Worm (Caenorhabditis elegans) whole organism, L2 larva: ENCODE measurements around the gene T16G1.4.
A peak's percentile ranks its signal among the peaks of the same experiment; 100 is the strongest.

Experiments used
- C34F6.9 ChIP-seq: fragments of 150-350 bp; optimal IDR thresholded peaks from 2 replicates; lab custom pipeline; 2014; ENCODE audit warnings: missing biosample characterization, missing genetic modification characterization
- R02D3.7 ChIP-seq: fragments of 150-350 bp; optimal IDR thresholded peaks from 2 replicates; lab custom pipeline; 2014; ENCODE audit warnings: missing biosample characterization, missing genetic modification characterization
- ZK546.5 ChIP-seq: sonication (generic microtip); optimal IDR thresholded peaks from 2 replicates; lab custom pipeline; 2017; ENCODE audit warnings: missing biosample characterization, missing genetic modification characterization
- alr-1 ChIP-seq: fragments of 150-350 bp; optimal IDR thresholded peaks from 2 replicates; lab custom pipeline; 2014; ENCODE audit warnings: missing biosample characterization, missing genetic modification characterization
- blmp-1 ChIP-seq: sonication (generic microtip); optimal IDR thresholded peaks from 2 replicates; lab custom pipeline; 2017; ENCODE audit warnings: missing genetic modification characterization, mild to moderate bottlenecking, missing compliant biosample characterization, antibody characterized with exemption, moderate library complexity; ENCODE audit not compliant: insufficient read depth
- ceh-82 ChIP-seq: fragments of 150-350 bp; optimal IDR thresholded peaks from 2 replicates; lab custom pipeline; 2014; ENCODE audit warnings: missing biosample characterization, missing genetic modification characterization
- crh-2 ChIP-seq: sonication (generic microtip); optimal IDR thresholded peaks from 2 replicates; lab custom pipeline; 2017; ENCODE audit warnings: missing biosample characterization, missing genetic modification characterization
- elt-1 ChIP-seq: fragments of 150-350 bp; optimal IDR thresholded peaks from 2 replicates; lab custom pipeline; 2014; ENCODE audit warnings: missing biosample characterization, missing genetic modification characterization
- elt-3 ChIP-seq: sonication (generic microtip); optimal IDR thresholded peaks from 2 replicates; lab custom pipeline; 2017; ENCODE audit warnings: missing biosample characterization, missing genetic modification characterization
- fos-1 ChIP-seq: fragments of 150-350 bp; optimal IDR thresholded peaks from 2 replicates; lab custom pipeline; 2014; ENCODE audit warnings: missing biosample characterization, missing genetic modification characterization
- gmeb-1 ChIP-seq: fragments of 150-350 bp; optimal IDR thresholded peaks from 2 replicates; lab custom pipeline; 2014; ENCODE audit warnings: missing biosample characterization, missing genetic modification characterization
- lin-13 ChIP-seq: fragments of 150-350 bp; optimal IDR thresholded peaks from 2 replicates; lab custom pipeline; 2014; ENCODE audit warnings: missing biosample characterization, missing genetic modification reagents, missing genetic modification characterization
- lin-39 ChIP-seq: fragments of 150-350 bp; optimal IDR thresholded peaks from 2 replicates; lab custom pipeline; 2014; ENCODE audit warnings: missing biosample characterization, missing genetic modification reagents, missing genetic modification characterization
- lsy-2 ChIP-seq, 2 experiments: fragments of 150-350 bp in 1 of 2; sonication (generic microtip) in 1 of 2; optimal IDR thresholded peaks; 2 replicates each; lab custom pipeline; 2014 to 2017; ENCODE audit warnings: missing biosample characterization in 2 of 2, missing genetic modification characterization in 2 of 2
- mab-5 ChIP-seq: fragments of 150-350 bp; optimal IDR thresholded peaks from 2 replicates; lab custom pipeline; 2014; ENCODE audit warnings: missing biosample characterization, missing genetic modification characterization
- mbf-1 ChIP-seq: sonication (generic microtip); optimal IDR thresholded peaks from 2 replicates; lab custom pipeline; 2017; ENCODE audit warnings: missing biosample characterization, missing genetic modification characterization
- nhr-12 ChIP-seq: fragments of 150-350 bp; optimal IDR thresholded peaks from 2 replicates; lab custom pipeline; 2014; ENCODE audit warnings: missing biosample characterization, missing genetic modification characterization
- nhr-129 ChIP-seq: fragments of 150-350 bp; optimal IDR thresholded peaks from 2 replicates; lab custom pipeline; 2014; ENCODE audit warnings: missing biosample characterization, missing genetic modification characterization
- nhr-21 ChIP-seq: fragments of 150-350 bp; optimal IDR thresholded peaks from 2 replicates; lab custom pipeline; 2014; ENCODE audit warnings: missing biosample characterization, missing genetic modification characterization
- nhr-25 ChIP-seq: fragments of 150-350 bp; sonication (generic microtip); optimal IDR thresholded peaks from 3 replicates; lab custom pipeline; 2014; ENCODE audit warnings: missing biosample characterization, missing genetic modification characterization
- nhr-6 ChIP-seq: fragments of 150-350 bp; optimal IDR thresholded peaks from 2 replicates; lab custom pipeline; 2014; ENCODE audit warnings: missing biosample characterization, missing genetic modification characterization
- nhr-77 ChIP-seq: fragments of 150-350 bp; optimal IDR thresholded peaks from 2 replicates; lab custom pipeline; 2014; ENCODE audit warnings: missing biosample characterization, missing genetic modification characterization
- peb-1 ChIP-seq: fragments of 150-350 bp; optimal IDR thresholded peaks from 2 replicates; lab custom pipeline; 2014; ENCODE audit warnings: missing biosample characterization, missing genetic modification characterization
- sem-4 ChIP-seq: fragments of 150-350 bp; optimal IDR thresholded peaks from 2 replicates; lab custom pipeline; 2014; ENCODE audit warnings: missing biosample characterization, missing genetic modification reagents, missing genetic modification characterization
- skn-1 ChIP-seq: sonication (generic microtip); optimal IDR thresholded peaks from 2 replicates; lab custom pipeline; 2017; ENCODE audit warnings: missing biosample characterization, missing genetic modification characterization
- sma-3 ChIP-seq: sonication (generic microtip); optimal IDR thresholded peaks from 2 replicates; lab custom pipeline; 2016; ENCODE audit warnings: missing genetic modification reagents, missing genetic modification characterization, missing compliant biosample characterization
- sma-9 ChIP-seq, 2 experiments: fragments of 150-350 bp in 1 of 2; sonication (generic microtip) in 1 of 2; optimal IDR thresholded peaks; 2 replicates each; lab custom pipeline; 2014 to 2016; ENCODE audit warnings: missing genetic modification characterization in 2 of 2, mild to moderate bottlenecking in 1 of 2, missing biosample characterization in 1 of 2, missing compliant biosample characterization in 1 of 2, missing genetic modification reagents in 1 of 2, moderate library complexity in 1 of 2
- snpc-4 ChIP-seq: fragments of 150-350 bp; optimal IDR thresholded peaks from 2 replicates; lab custom pipeline; 2014; ENCODE audit warnings: missing biosample characterization, missing genetic modification characterization
- unc-39 ChIP-seq: fragments of 150-350 bp; optimal IDR thresholded peaks from 2 replicates; lab custom pipeline; 2014; ENCODE audit warnings: missing biosample characterization, missing genetic modification characterization
- unc-55 ChIP-seq: fragments of 150-350 bp; sonication (generic microtip); optimal IDR thresholded peaks from 3 replicates; lab custom pipeline; 2014; ENCODE audit warnings: missing biosample characterization, missing genetic modification reagents, missing genetic modification characterization
- unc-62 ChIP-seq: fragments of 150-350 bp; optimal IDR thresholded peaks from 2 replicates; lab custom pipeline; 2014; ENCODE audit warnings: missing biosample characterization, missing genetic modification reagents, missing genetic modification characterization
- ztf-1 ChIP-seq: fragments of 200-800 bp; sonication (Bioruptor generic); conservative IDR thresholded peaks from 2 replicates; pipeline ENCODE4 v1.3.6; 2022; ENCODE audit warnings: missing genetic modification characterization, missing compliant biosample characterization

The T16G1.4 gene

DNA sequence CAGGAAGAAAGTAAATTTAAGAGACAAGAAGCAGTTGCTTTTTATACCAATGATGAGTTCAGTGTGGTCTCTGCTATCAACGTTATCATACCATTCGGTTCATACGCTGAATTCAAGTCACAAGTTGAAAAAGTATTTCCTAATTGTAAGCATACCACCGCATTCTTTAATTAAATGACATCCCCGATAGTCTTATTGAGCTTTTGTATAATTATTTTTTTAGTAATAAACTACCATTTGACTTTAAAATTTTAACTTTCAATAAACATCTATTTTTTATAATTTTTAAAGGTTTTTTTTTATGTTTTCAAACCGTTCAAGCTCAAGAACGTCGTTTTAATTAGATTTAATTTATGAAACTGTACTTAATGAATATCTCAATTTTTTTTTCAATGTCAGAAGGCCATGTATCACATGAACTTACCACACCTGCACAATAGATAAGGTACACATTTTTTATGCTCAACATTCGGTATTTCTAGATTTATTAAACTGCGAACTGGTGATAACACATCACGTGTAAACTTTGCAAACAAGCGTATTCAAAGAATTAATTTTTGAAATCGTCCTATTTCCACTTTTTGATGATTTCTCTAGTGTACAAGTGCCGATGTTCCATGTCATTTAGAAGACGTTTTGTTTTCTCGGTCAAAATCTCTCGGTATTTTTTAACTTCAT lies at the start of gene T16G1.4:
TSS of gene T16G1.4 (minus strand) at position 51 of the 678 bp plus-strand sequence.
- no peak for TF ChIP-seq ztf-1
- TF ChIP-seq sma-9 (GFP tag; optimal IDR thresholded peaks at IDR 0.05; lab: Kevin White, UChicago), result peak; percentile 66
- no peak for TF ChIP-seq sma-9 (tag; optimal IDR thresholded peaks at IDR 0.05; lab: Kevin White, UChicago)
- TF ChIP-seq fos-1, result no peak
- peak; percentile 37 for TF ChIP-seq gmeb-1 (tag; lab: Kevin White, UChicago)

DNA sequence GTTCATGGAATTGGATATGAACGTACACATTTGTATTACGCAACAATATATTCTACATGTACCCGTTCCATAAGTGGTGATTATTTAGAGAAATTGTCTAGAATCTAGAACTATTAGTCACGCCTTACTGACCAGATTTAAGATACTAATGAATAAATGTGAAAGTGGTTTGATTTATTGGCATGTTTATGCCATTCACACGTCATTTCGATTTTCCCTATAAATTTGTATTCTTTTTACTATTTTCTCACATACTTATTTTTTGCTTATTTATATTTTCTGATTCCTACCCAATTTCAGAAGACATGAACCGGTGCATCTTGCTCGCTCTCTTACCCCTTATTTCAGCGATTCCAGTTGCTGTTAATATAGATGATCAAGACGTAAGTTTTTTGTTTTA lies 46.6 kb upstream of the T16G1.4 start, which contains the start of gene F15B9.8:
TSS of gene F15B9.8 (plus strand) at position 301 of the 400 bp plus-strand sequence.
- TF ChIP-seq nhr-12 (tag; lab: Kevin White, UChicago), result no peak
- TF ChIP-seq peb-1 (tag; lab: Kevin White, UChicago), result no peak
- no peak for TF ChIP-seq nhr-6 (tag; lab: Kevin White, UChicago)

DNA sequence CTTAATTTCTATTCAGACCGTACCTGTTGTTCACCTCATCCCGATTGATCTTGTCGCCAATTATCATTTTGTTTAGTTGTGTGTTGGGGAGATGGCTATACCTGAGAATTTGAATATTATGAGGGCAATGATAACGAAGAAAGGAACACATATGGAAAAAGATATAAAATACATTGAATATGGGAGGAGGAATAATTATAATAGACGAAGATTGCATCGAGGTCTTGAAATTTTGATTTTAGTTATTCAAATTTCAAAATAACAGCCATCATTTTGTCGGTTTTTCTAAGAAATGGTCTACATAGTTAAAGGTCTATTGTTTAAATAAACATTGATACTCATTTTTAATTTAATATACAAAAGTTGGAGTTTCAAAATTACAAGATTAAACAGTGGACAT lies 45.4 kb upstream of the T16G1.4 start, which contains the start of gene shw-3:
TSS of gene shw-3 (minus strand) at position 101 of the 400 bp plus-strand sequence.
- no peak for TF ChIP-seq elt-3 (tag; lab: Kevin White, UChicago)
- no peak for TF ChIP-seq mab-5 (tag; lab: Kevin White, UChicago)
- no peak for TF ChIP-seq nhr-21 (tag; lab: Kevin White, UChicago)
- no peak for TF ChIP-seq lin-39 (tag; lab: Kevin White, UChicago)
- no peak for TF ChIP-seq skn-1

DNA sequence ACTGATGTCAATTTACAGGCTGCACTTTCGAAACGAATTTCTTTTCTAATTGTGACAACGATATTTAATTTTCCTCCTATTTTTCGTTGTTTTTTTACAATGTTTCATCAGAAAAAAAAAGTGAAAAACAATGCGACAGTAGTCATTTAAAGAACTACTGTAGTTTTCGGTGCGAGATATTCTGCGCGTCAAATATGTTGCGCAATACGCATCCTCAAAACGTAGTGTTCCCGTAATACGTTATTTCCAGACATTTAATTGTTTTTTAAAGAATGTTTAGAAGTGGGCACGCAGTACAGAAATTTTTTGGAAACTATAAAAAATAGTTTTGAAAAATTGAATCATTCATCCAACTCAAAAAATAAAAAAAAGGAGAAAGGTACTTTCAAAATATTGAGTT lies 32.4 kb upstream of the T16G1.4 start:
- TF ChIP-seq ceh-82 (tag; lab: Kevin White, UChicago) (no peak), sma-3 (GFP tag; lab: Kevin White, UChicago) (no peak)

DNA sequence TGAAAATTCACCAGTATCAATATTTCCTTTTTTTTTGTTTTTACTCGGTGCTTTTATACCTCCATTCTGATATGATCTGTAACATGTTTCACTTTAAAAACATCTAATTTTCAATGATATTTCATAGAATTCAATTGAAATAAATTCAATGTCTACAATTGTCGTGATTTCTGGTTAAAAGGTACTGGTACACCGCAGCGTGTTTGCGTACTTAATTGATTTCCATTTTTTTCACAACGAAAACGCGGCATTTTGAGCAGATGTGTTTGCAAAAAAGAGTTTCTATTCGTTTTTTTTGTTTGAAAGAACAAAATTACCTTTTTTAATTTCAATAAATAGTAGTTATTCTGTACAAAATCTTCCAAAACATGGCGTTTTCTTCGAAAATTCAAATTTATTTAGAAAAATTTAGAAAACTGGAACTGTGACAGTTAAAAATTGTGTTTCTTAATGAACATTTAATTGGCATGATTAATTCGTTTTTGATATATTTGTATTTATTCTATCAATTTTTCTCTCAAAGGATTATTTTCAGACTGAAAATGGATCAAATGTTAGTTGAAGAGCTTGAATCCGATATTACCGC lies 29.0 kb upstream of the T16G1.4 start, which contains the start of gene pnn-1:
TSS of gene pnn-1 (plus strand) at position 536 of the 586 bp plus-strand sequence.
- TF ChIP-seq nhr-12 (tag; lab: Kevin White, UChicago) (no peak), C34F6.9 (tag; lab: Kevin White, UChicago) (peak; percentile 45), nhr-25 (tag; lab: Kevin White, UChicago) (peak; percentile 61), nhr-6 (tag; lab: Kevin White, UChicago) (no peak), ZK546.5 (no peak), lin-13 (GFP tag; lab: Kevin White, UChicago) (peak; percentile 58), sma-9 (GFP tag; optimal IDR thresholded peaks at IDR 0.05; lab: Kevin White, UChicago) (peak; percentile 1), sma-9 (tag; optimal IDR thresholded peaks at IDR 0.05; lab: Kevin White, UChicago) (no peak), nhr-129 (tag; lab: Kevin White, UChicago) (peak; percentile 28), sem-4 (tag; lab: Kevin White, UChicago) (peak; percentile 26), lsy-2 (tag; optimal IDR thresholded peaks at IDR 0.05; lab: Kevin White, UChicago) (peak; percentile 28 to 84), unc-55 (GFP tag; lab: Kevin White, UChicago) (peak; percentile 55), crh-2 (tag; lab: Kevin White, UChicago) (peak; percentile 4)

DNA sequence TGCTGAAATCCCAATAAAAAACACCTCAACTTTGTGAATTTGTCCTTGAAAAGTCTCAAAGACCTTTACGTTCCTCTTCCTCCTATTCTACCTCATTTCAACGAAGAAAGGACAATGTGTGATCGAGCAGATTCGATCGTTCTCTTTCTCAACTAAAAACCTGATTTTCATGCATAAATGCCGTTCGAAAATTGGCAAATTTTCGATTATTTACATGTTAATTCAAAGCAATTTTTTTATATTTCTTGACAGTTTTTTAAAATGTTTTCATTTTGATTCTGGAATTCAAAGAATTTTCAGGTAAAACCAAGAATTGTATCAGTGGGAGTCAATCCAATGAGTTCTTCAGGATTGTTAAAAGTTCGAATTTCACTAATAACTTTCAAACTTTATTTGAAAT lies 26.9 kb upstream of the T16G1.4 start, which contains the start of gene lin-46:
TSS of gene lin-46 (plus strand) at position 301 of the 400 bp plus-strand sequence.
- TF ChIP-seq fos-1 (no peak), nhr-77 (no peak), lin-13 (GFP tag; lab: Kevin White, UChicago) (no peak), unc-39 (tag; lab: Kevin White, UChicago) (no peak), R02D3.7 (no peak), mbf-1 (tag; lab: Kevin White, UChicago) (no peak), elt-1 (tag; lab: Kevin White, UChicago) (no peak), unc-62 (no peak), peb-1 (tag; lab: Kevin White, UChicago) (no peak), snpc-4 (tag; lab: Kevin White, UChicago) (no peak), blmp-1 (tag; lab: Kevin White, UChicago) (no peak), nhr-25 (tag; lab: Kevin White, UChicago) (no peak), unc-55 (GFP tag; lab: Kevin White, UChicago) (no peak), alr-1 (no peak)
